Worm (Caenorhabditis elegans) whole organism, L3 larva: ENCODE measurements around the gene F09E10.5.

Experiments used
- ceh-16 ChIP-seq: sonication (generic microtip); optimal IDR thresholded peaks from 2 replicates; lab custom pipeline; 2017; ENCODE audit warnings: missing biosample characterization, missing genetic modification characterization
- ceh-82 ChIP-seq: fragments of 150-350 bp; optimal IDR thresholded peaks from 2 replicates; lab custom pipeline; 2014; ENCODE audit warnings: missing biosample characterization, missing genetic modification characterization
- ceh-9 ChIP-seq: sonication (generic microtip); optimal IDR thresholded peaks from 2 replicates; lab custom pipeline; 2018; ENCODE audit warnings: missing biosample characterization, missing genetic modification characterization
- egl-5 ChIP-seq: fragments of 150-350 bp; optimal IDR thresholded peaks from 2 replicates; lab custom pipeline; 2017; ENCODE audit warnings: missing biosample characterization, missing genetic modification reagents, missing genetic modification characterization, inconsistent platforms
- eor-1 ChIP-seq, 2 experiments: fragments of 150-350 bp; optimal IDR thresholded peaks; 2 replicates each; lab custom pipeline; 2014 to 2018; ENCODE audit warnings: missing biosample characterization in 2 of 2, missing genetic modification characterization in 2 of 2
- fos-1 ChIP-seq: fragments of 150-350 bp; optimal IDR thresholded peaks from 2 replicates; lab custom pipeline; 2014; ENCODE audit warnings: missing biosample characterization, missing genetic modification characterization
- lin-39 ChIP-seq: fragments of 150-350 bp; optimal IDR thresholded peaks from 2 replicates; lab custom pipeline; 2018; ENCODE audit warnings: missing biosample characterization, missing genetic modification reagents, missing genetic modification characterization
- nhr-11 ChIP-seq: fragments of 150-350 bp; optimal IDR thresholded peaks from 2 replicates; lab custom pipeline; 2014; ENCODE audit warnings: missing biosample characterization, missing genetic modification characterization
- nhr-25 ChIP-seq: sonication (generic microtip); optimal IDR thresholded peaks from 2 replicates; lab custom pipeline; 2017; ENCODE audit warnings: missing biosample characterization, missing genetic modification characterization
- nhr-28 ChIP-seq: fragments of 150-350 bp; optimal IDR thresholded peaks from 2 replicates; lab custom pipeline; 2014; ENCODE audit warnings: missing biosample characterization, missing genetic modification characterization
- skn-1 ChIP-seq: fragments of 150-350 bp; optimal IDR thresholded peaks from 2 replicates; lab custom pipeline; 2014; ENCODE audit warnings: missing biosample characterization, missing genetic modification characterization
- unc-39 ChIP-seq: sonication (generic microtip); optimal IDR thresholded peaks from 4 replicates; lab custom pipeline; 2017; ENCODE audit warnings: missing biosample characterization, missing genetic modification characterization

ce11 chrX:1489574-1489973 lies 4.6 kb downstream of the F09E10.5 start:
- TF ChIP-seq unc-39 (no peak), fos-1 (tag; lab: Kevin White, UChicago) (no peak), eor-1 (tag; optimal IDR thresholded peaks at IDR 0.05; lab: Kevin White, UChicago) (no peak), skn-1 (no peak), lin-39 (tag; lab: Kevin White, UChicago) (no peak), nhr-11 (no peak), ceh-82 (tag; lab: Kevin White, UChicago) (no peak), nhr-28 (tag; lab: Kevin White, UChicago) (no peak), ceh-16 (tag; lab: Kevin White, UChicago) (no peak), ceh-9 (tag; lab: Kevin White, UChicago) (no peak), nhr-25 (tag; lab: Kevin White, UChicago) (no peak), egl-5 (tag; lab: Kevin White, UChicago) (no peak)
